Fruit fly (Drosophila melanogaster) whole organism, prepupa: Measurements from ENCODE around the gene CG33341.

Experiments used
- Blimp-1 ChIP-seq: fragments of 200-800 bp; sonication (Bioruptor generic); optimal IDR thresholded peaks from 3 replicates; lab custom pipeline; 2017; ENCODE audit warnings: missing biosample characterization, missing genetic modification characterization, mild to moderate bottlenecking, moderate library complexity, missing genetic modification reagents
- CG11902 ChIP-seq: fragments of 200-800 bp; sonication (Bioruptor generic); optimal IDR thresholded peaks from 3 replicates; lab custom pipeline; 2016; ENCODE audit warnings: missing biosample characterization, missing genetic modification characterization
- CG15336 ChIP-seq: fragments of 200-800 bp; sonication (Bioruptor generic); IDR thresholded peaks from 2 replicates; pipeline ENCODE4 v1.3.6; 2022; ENCODE audit warnings: missing biosample characterization, missing genetic modification characterization
- CG34406 ChIP-seq: fragments of 200-800 bp; sonication (Bioruptor generic); optimal IDR thresholded peaks from 3 replicates; lab custom pipeline; 2016; ENCODE audit warnings: missing biosample characterization, missing genetic modification characterization
- CG3919 ChIP-seq: fragments of 200-800 bp; sonication (Bioruptor generic); optimal IDR thresholded peaks from 3 replicates; lab custom pipeline; 2016; ENCODE audit warnings: missing biosample characterization, missing genetic modification characterization
- CG4318 ChIP-seq: fragments of 200-800 bp; sonication (Bioruptor generic); optimal IDR thresholded peaks from 3 replicates; lab custom pipeline; 2017; ENCODE audit warnings: missing biosample characterization, mild to moderate bottlenecking, missing genetic modification characterization
- CG6808 ChIP-seq: fragments of 200-800 bp; sonication (Bioruptor generic); optimal IDR thresholded peaks from 3 replicates; lab custom pipeline; 2017; ENCODE audit warnings: missing biosample characterization, missing genetic modification characterization, mild to moderate bottlenecking, moderate library complexity, missing genetic modification reagents
- Hr39 ChIP-seq: fragments of 200-800 bp; sonication (Bioruptor generic); optimal IDR thresholded peaks from 2 replicates; lab custom pipeline; 2016; ENCODE audit warnings: missing biosample characterization, missing genetic modification characterization
- OdsH ChIP-seq: fragments of 200-800 bp; sonication (Bioruptor generic); optimal IDR thresholded peaks from 3 replicates; lab custom pipeline; 2016; ENCODE audit warnings: missing biosample characterization, missing genetic modification characterization
- esn ChIP-seq: fragments of 200-800 bp; sonication (Bioruptor generic); optimal IDR thresholded peaks from 2 replicates; lab custom pipeline; 2016; ENCODE audit warnings: missing biosample characterization, mild to moderate bottlenecking, missing genetic modification characterization, moderate library complexity
- fd59A ChIP-seq: fragments of 200-800 bp; sonication (Bioruptor generic); optimal IDR thresholded peaks from 2 replicates; lab custom pipeline; 2017; ENCODE audit warnings: missing biosample characterization, mild to moderate bottlenecking, missing genetic modification characterization, missing genetic modification reagents
- net ChIP-seq: fragments of 200-800 bp; sonication (Bioruptor generic); optimal IDR thresholded peaks from 3 replicates; lab custom pipeline; 2016; ENCODE audit warnings: missing biosample characterization, missing genetic modification characterization
- svp ChIP-seq: fragments of 200-800 bp; sonication (Bioruptor generic); peaks from one replicate; lab custom pipeline; 2016; ENCODE audit warnings: missing biosample characterization, missing genetic modification characterization

- no peak for TF ChIP-seq CG15336 (GFP tag; lab: Robert Waterston, UW)
- no peak for TF ChIP-seq CG4318 (GFP tag; lab: Kevin White, UChicago)
- TF ChIP-seq CG3919 (GFP tag; lab: Kevin White, UChicago): no peak
- TF ChIP-seq CG34406 (GFP tag; lab: Kevin White, UChicago): no peak
- peak; percentile 20 for TF ChIP-seq svp (GFP tag; lab: Kevin White, UChicago)
- TF ChIP-seq OdsH: no peak
- TF ChIP-seq fd59A (GFP tag; lab: Kevin White, UChicago): no peak
- no peak for TF ChIP-seq esn (GFP tag; lab: Kevin White, UChicago)
- TF ChIP-seq CG6808: no peak
- TF ChIP-seq Hr39 (GFP tag; lab: Kevin White, UChicago): no peak
- TF ChIP-seq Blimp-1 (GFP tag; lab: Kevin White, UChicago): no peak
- no peak for TF ChIP-seq CG11902 (GFP tag; lab: Kevin White, UChicago)
- TF ChIP-seq net: no peak
Measured at dm6 chr3R:24368064-24368463, at the start of gene CG33341, which contains the start of gene CG42812.
